Fruit fly (Drosophila melanogaster): Measurements from ENCODE around the gene CG14074.

CG14074 gene

DNA sequence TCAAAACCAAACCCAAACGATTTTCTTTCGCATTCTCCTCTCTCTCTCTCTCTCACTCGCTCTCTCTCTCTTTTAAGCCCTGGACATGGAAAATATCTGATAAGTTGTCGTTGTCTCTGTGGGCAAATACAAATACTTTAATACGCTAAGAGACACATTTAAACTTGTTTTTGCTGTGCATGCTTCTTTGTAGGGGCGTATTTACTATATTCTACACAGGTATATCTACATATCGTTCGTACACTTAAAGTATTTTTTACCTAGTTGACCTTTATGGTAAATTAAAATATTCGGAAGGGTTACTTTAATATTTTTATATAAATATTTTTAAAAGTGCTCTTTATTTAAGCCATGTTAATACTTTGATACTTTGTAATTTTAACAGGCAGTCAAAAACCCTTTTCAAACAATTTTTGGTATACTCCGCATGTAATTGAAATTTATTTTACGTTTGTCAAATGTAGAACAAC lies 19.7 kb upstream of the CG14074 start:
- TF ChIP-seq ab (GFP tag; optimal IDR thresholded peaks at IDR 0.05) (no peak), CG10147 (GFP tag; optimal IDR thresholded peaks at IDR 0.05) (no peak), Oli (tag; optimal IDR thresholded peaks at IDR 0.05) (no peak), CG11504 (tag; optimal IDR thresholded peaks at IDR 0.05) (peak; percentile 14), CG1233 (GFP tag; optimal IDR thresholded peaks at IDR 0.05) (no peak), Spps (tag; optimal IDR thresholded peaks at IDR 0.05) (no peak), CG1603 (tag; optimal IDR thresholded peaks at IDR 0.05) (no peak), HLHmδ (GFP tag; optimal IDR thresholded peaks at IDR 0.05) (no peak), Gsc (GFP tag; IDR thresholded peaks at IDR 0.05) (no peak), vfl (GFP tag; optimal IDR thresholded peaks at IDR 0.05) (no peak), CG2120 (GFP tag; optimal IDR thresholded peaks at IDR 0.05) (no peak), Aef1 (GFP tag; IDR thresholded peaks at IDR 0.05) (no peak), sc (optimal IDR thresholded peaks at IDR 0.05) (no peak), sc (GFP tag; optimal IDR thresholded peaks at IDR 0.05) (no peak), vvl (GFP tag; IDR thresholded peaks at IDR 0.05) (no peak), NC2α (GFP tag; optimal IDR thresholded peaks at IDR 0.05) (no peak), CG31441 (GFP tag; IDR thresholded peaks at IDR 0.05) (peak; percentile 52), D19A (tag; optimal IDR thresholded peaks at IDR 0.05) (peak; percentile 2), ac (GFP tag; optimal IDR thresholded peaks at IDR 0.05) (no peak), esg (GFP tag; conservative IDR thresholded peaks at IDR 0.05) (no peak), CG14860 (GFP tag; IDR thresholded peaks at IDR 0.05; ENCODE audit: partially characterized antibody) (peak; percentile 14; the same call in 1 of the 3 replicates), Six4 (GFP tag; optimal IDR thresholded peaks at IDR 0.05) (no peak), Side (GFP tag; optimal IDR thresholded peaks at IDR 0.05) (no peak), dan (GFP tag; IDR thresholded peaks at IDR 0.05) (no peak), slou (GFP tag; optimal IDR thresholded peaks at IDR 0.05) (no peak), chinmo (GFP tag; IDR thresholded peaks at IDR 0.05; ENCODE audit: partially characterized antibody) (no peak), MTF-1 (GFP tag; optimal IDR thresholded peaks at IDR 0.05; ENCODE audit: borderline replicate concordance) (no peak), tll (GFP tag; optimal IDR thresholded peaks at IDR 0.05) (no peak), scrt (GFP tag; optimal IDR thresholded peaks at IDR 0.05) (no peak), Ssrp (tag; optimal IDR thresholded peaks at IDR 0.05) (no peak), CG10543 (GFP tag; optimal IDR thresholded peaks at IDR 0.05) (no peak), CG12219 (GFP tag; optimal IDR thresholded peaks at IDR 0.05) (no peak), sens (GFP tag) (peak; percentile 38), CG3281 (GFP tag; optimal IDR thresholded peaks at IDR 0.05) (no peak), HmgZ (tag; optimal IDR thresholded peaks at IDR 0.05) (no peak), CG2116 (GFP tag; optimal IDR thresholded peaks at IDR 0.05) (no peak), pnt (GFP tag; optimal IDR thresholded peaks at IDR 0.05) (no peak), CG1529 (GFP tag; optimal IDR thresholded peaks at IDR 0.05) (no peak), sr (GFP tag; IDR thresholded peaks at IDR 0.05) (no peak), CG11398 (GFP tag; optimal IDR thresholded peaks at IDR 0.05) (no peak), dpn (GFP tag; optimal IDR thresholded peaks at IDR 0.05) (no peak), Med (GFP tag) (peak; percentile 11), schlank (tag; optimal IDR thresholded peaks at IDR 0.05) (no peak), Camta (GFP tag; optimal IDR thresholded peaks at IDR 0.05) (no peak), dmrt99B (tag; optimal IDR thresholded peaks at IDR 0.05) (peak; percentile 24), H15 (GFP tag; IDR thresholded peaks at IDR 0.05) (no peak), H2.0 (GFP tag; IDR thresholded peaks at IDR 0.05) (no peak), z (GFP tag; IDR thresholded peaks at IDR 0.05) (no peak), GATAe (GFP tag; conservative IDR thresholded peaks at IDR 0.05) (no peak), Fer1 (GFP tag; optimal IDR thresholded peaks at IDR 0.05) (no peak), CG34376 (GFP tag; optimal IDR thresholded peaks at IDR 0.05) (peak; percentile 10), cg (GFP tag; optimal IDR thresholded peaks at IDR 0.05) (peak; percentile 45)
